Worm (Caenorhabditis elegans) whole organism, mixed stage, embryonic: ENCODE data around the gene Y60A3A.21.

Experiments used
- drap-1 ChIP-seq: fragments of 200-800 bp; sonication (Bioruptor generic); optimal IDR thresholded peaks from 3 replicates; lab custom pipeline; 2018; ENCODE audit warnings: mild to moderate bottlenecking, missing genetic modification characterization, missing compliant biosample characterization
- lsy-2 ChIP-seq: fragments of 150-350 bp; optimal IDR thresholded peaks from 2 replicates; lab custom pipeline; 2014; ENCODE audit warnings: missing biosample characterization, missing genetic modification characterization

Y60A3A.21 gene

DNA sequence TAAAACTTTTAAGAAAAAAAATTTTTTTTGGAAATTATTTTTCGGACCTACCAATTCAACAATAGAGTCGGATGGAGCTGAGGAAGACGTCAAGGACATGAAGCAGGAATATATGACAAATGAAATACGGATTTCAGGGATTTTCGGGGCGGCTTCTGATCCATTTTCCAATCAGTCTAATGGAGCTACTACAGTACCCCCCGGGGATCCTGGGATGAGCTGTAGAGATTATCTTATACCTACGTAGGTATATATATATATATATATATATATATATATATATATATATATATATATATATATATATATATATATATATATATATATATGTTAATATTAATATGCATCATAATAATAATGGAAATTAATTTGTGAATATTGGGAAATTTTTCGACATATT is 52.3 kb downstream of the Y60A3A.21 start, which contains the start of gene ttx-1:
Gene ttx-1 (minus strand): TSS at position 101 of the 400 bp plus-strand sequence.
- TF ChIP-seq lsy-2 (tag; lab: Kevin White, UChicago): no peak
- TF ChIP-seq drap-1 (GFP tag; lab: Kevin White, UChicago): no peak
- TF ChIP-seq, all 35 proteins: peak for 0
